Worm (Caenorhabditis elegans) whole organism, dauer: ENCODE data around the gene mpz-6.

ENCODE experiments used
- unc-62 ChIP-seq: sonication (generic microtip); optimal IDR thresholded peaks from 2 replicates; lab custom pipeline; 2017; ENCODE audit warnings: missing biosample characterization, missing genetic modification reagents, missing genetic modification characterization

Gene mpz-6

ce11 chrII:9418843-9419532, 12.1 kb upstream of the mpz-6 start:
- TF ChIP-seq unc-62 (GFP tag; lab: Kevin White, UChicago): no peak

ce11 chrII:9418065-9418567, 11.2 kb upstream of the mpz-6 start, which contains the start of the genes M176.4 and M176.16:
TSS of gene M176.4 (plus strand) at chrII:9418365.
TSS of gene M176.16 (plus strand) at chrII:9418517.
- TF ChIP-seq unc-62 (GFP tag; lab: Kevin White, UChicago): no peak

DNA sequence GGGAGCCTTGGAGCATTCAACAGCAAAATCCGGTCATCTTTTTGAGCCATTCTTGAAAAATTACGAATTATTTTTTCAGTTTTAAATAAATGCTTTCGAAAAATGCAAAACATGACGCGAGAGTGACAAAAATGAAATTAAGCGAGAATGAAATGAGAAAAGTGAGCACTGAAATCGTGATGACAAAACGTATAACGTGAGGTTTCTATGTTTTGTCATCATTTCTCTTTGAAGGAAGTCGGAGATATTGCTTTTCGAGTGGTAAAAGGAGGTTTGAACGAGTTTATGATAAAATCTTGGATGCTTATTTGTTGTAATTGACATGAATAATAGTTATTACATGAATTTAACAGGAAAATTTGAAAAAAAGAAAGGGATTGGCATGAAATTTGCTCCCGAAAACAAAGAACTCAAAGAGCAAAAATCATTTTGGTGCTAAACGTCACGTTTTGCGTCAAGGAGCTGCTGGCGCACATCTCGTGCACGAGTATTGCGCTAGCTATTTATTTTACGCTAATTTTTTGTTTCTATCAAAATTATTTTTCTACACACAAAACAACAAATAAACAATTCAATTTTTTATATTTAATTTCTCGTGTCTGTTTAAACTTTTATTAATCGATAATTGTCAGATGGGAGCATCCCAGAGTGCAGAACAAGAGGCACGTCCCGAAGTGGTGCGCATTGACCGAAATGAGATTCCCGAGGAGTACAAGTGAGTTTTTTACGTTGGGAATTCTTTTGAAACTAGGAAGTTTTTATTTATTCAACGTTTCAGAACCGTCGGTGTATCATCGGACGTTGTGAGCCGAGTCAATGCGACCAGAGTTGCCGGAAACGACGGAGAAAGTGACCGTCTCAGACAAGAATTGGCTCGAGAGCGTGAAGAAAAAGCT, 9.7 kb upstream of the mpz-6 start, which contains the start of the genes gss-1 and chch-3:
TSS of gene gss-1 (minus strand) at position 51 of the 896 bp plus-strand sequence.
TSS of gene chch-3 (plus strand) at position 633 of the 896 bp plus-strand sequence.
- no peak for TF ChIP-seq unc-62 (GFP tag; lab: Kevin White, UChicago)

ce11 chrII:9412086-9412608, 5.2 kb upstream of the mpz-6 start, which contains the start of gene arrd-3:
TSS of gene arrd-3 (plus strand) at chrII:9412558.
- TF ChIP-seq unc-62 (GFP tag; lab: Kevin White, UChicago): no peak

ce11 chrII:9411497-9411896, 4.6 kb upstream of the mpz-6 start, which contains the start of gene M176.9:
TSS of gene M176.9 (minus strand) at chrII:9411597.
- no peak for TF ChIP-seq unc-62 (GFP tag; lab: Kevin White, UChicago)

DNA sequence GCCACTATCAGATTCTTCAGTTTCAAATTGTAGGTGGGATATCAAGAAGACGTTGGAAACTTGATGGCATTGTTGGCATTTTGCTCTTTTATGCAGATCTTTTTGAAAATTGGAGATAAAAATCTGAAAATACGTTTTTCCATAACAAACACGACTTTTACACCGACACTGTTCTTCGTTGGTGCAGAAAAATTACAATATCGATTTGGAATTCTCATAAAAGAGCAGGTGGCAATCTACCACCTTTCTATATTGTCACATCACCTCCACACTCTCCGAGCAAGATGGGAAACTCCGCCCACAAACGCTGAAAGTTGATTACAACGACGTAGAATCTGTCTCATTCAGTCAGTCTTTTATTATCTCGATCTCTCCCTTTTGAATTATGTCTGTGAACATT, 549 bp upstream of the mpz-6 start, which contains the start of gene arrd-2:
TSS of gene arrd-2 (plus strand) at position 301 of the 400 bp plus-strand sequence.
- no peak for TF ChIP-seq unc-62 (GFP tag; lab: Kevin White, UChicago)

DNA sequence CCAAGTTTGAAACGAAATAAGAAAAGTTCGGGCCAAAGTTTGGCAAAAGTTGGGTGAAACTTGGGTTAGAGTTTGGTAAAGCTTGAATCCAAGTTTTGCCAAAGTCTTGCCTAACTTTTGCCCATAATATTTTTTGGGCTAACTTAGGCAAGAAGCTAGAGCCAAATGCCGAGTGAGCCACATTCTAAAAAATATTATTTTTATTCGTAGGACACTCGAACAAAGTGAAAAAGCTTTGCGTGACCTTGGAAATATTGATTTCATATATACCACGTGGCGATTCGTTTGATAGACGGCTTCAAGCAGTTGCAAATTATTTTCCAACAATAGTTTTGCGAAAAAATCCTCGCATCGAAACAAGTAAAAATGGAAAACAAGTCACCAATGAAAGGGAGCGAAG, 3.1 kb downstream of the mpz-6 start, which contains the start of gene Y51B9A.5:
TSS of gene Y51B9A.5 (plus strand) at position 301 of the 400 bp plus-strand sequence.
- no peak for TF ChIP-seq unc-62 (GFP tag; lab: Kevin White, UChicago)

- TF ChIP-seq unc-62 (GFP tag; lab: Kevin White, UChicago): no peak
These were observed 3.8 kb downstream of the mpz-6 start, which contains the start of gene Y51B9A.6 for ce11 chrII:9403087-9403486. TSS of gene Y51B9A.6 (minus strand) at chrII:9403187.

ce11 chrII:9399746-9400145, 7.2 kb downstream of the mpz-6 start, which contains the start of gene Y51B9A.7:
TSS of gene Y51B9A.7 (plus strand) at chrII:9400046.
- no peak for TF ChIP-seq unc-62 (GFP tag; lab: Kevin White, UChicago)

DNA sequence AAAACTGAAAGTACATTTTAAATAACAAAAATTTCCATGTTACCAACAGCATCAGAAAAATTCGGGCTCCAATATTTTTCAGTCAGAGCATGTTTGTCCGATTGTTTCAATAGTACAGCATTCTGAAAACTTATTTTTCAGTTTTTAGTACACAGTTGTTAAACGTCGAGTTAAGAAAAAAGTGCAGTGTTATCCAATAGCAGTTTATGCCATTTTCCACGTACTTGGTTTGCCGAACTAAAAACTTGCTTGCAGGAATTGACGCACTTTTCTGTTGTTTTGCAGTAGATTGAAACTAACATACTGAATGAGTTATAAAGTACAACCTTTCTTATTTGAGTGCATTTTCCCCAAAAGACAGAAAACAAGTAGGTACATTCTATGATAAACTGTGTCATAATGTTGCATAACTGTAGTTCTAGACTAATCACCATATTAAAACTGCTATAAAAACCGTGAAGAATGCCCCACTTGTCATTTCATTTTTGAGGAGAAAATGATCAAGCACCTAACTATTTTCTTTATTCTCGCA, 8.5 kb downstream of the mpz-6 start, which contains the start of the genes Y51B9A.14 and Y51B9A.8:
TSS of gene Y51B9A.14 (minus strand) at position 101 of the 532 bp plus-strand sequence.
TSS of gene Y51B9A.8 (plus strand) at position 482 of the 532 bp plus-strand sequence.
- no peak for TF ChIP-seq unc-62 (GFP tag; lab: Kevin White, UChicago)

- TF ChIP-seq unc-62 (GFP tag; lab: Kevin White, UChicago): no peak
These were observed 9.4 kb downstream of the mpz-6 start, which contains the start of gene Y51B9A.9 for ce11 chrII:9397496-9397895. TSS of gene Y51B9A.9 (minus strand) at chrII:9397596.

- TF ChIP-seq unc-62 (GFP tag; lab: Kevin White, UChicago): no peak
These were observed 14.2 kb downstream of the mpz-6 start, which contains the start of gene lido-17 for ce11 chrII:9392724-9393123. TSS of gene lido-17 (minus strand) at chrII:9392824.

DNA sequence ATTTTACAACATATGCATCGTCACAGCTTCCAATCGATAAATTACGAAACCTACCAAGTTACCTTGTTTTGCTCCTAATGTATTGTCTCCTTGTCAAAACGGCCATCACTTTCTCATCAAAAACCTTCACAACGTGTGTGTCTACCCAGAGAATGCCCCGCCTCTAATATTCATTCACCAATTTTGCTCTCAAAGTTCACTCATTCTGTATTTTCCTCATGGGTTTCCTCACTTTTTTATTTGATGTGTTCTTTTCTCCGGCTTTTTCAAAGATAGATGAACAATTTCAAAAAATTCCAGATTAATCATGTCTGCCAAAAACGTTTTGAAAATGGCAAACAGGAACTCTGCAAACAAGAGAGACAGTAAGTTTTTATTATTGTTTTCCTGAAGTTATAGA, 21.7 kb downstream of the mpz-6 start, which contains the start of gene C06C3.7:
TSS of gene C06C3.7 (plus strand) at position 301 of the 400 bp plus-strand sequence.
- TF ChIP-seq unc-62 (GFP tag; lab: Kevin White, UChicago): no peak

DNA sequence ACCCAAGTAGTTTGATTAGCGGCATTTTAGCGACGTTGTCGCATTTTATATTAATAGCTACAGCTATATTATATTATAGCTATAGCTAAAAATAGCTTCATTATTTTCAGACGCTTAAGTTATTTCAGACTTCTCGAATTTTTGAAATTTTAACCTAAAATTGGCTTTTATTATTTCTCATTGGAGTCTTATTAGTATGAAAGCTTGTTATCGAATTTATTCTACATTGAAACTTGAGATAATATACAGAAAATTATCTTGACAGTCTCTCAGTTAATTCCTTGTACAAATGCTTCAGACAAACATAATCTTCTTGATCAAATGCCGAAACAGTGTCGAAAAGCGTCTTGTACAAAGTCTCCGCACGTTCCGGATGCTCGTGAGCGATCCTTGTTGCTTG, 27.1 kb downstream of the mpz-6 start, which contains the start of gene srh-48:
TSS of gene srh-48 (plus strand) at position 301 of the 400 bp plus-strand sequence.
- no peak for TF ChIP-seq unc-62 (GFP tag; lab: Kevin White, UChicago)
